Fruit fly (Drosophila melanogaster): Measurements from ENCODE around the gene eff.

The eff gene

dm6 chr3R:14728713-14729685, 12.1 kb downstream of the eff start:
- TF ChIP-seq CG11294 (GFP tag; IDR thresholded peaks at IDR 0.05) (0 out of 2 replicates have a peak, but pooled peaks have one; percentile 13), CG15336 (GFP tag; IDR thresholded peaks at IDR 0.05) (peak; percentile 86), fd59A (GFP tag; optimal IDR thresholded peaks at IDR 0.05) (no peak), Met (GFP tag; optimal IDR thresholded peaks at IDR 0.05) (peak; percentile 59), ss (GFP tag; optimal IDR thresholded peaks at IDR 0.05) (no peak), CG10669 (GFP tag; optimal IDR thresholded peaks at IDR 0.05) (peak; percentile 39), net (GFP tag; optimal IDR thresholded peaks at IDR 0.05) (peak; percentile 45), Hr38 (GFP tag; optimal IDR thresholded peaks at IDR 0.05) (no peak), dac (GFP tag; optimal IDR thresholded peaks at IDR 0.05) (no peak), CG4318 (GFP tag; optimal IDR thresholded peaks at IDR 0.05) (peak; percentile 31), acj6 (GFP tag; optimal IDR thresholded peaks at IDR 0.05) (peak; percentile 62), CG3032 (tag; optimal IDR thresholded peaks at IDR 0.05) (peak; percentile 54), dsx (GFP tag; optimal IDR thresholded peaks at IDR 0.05; ENCODE audit: poor library complexity, severe bottlenecking) (no peak), pdm3 (GFP tag; optimal IDR thresholded peaks at IDR 0.05) (peak; percentile 32), fkh (GFP tag; optimal IDR thresholded peaks at IDR 0.05) (no peak), eg (GFP tag; IDR thresholded peaks at IDR 0.05) (peak; percentile 79), CG34406 (GFP tag; optimal IDR thresholded peaks at IDR 0.05) (peak; percentile 79), cyc (GFP tag; optimal IDR thresholded peaks at IDR 0.05) (peak; percentile 63), CG6854 (GFP tag; optimal IDR thresholded peaks at IDR 0.05) (peak; percentile 34), CG16779 (tag; optimal IDR thresholded peaks at IDR 0.05) (no peak), OdsH (GFP tag; optimal IDR thresholded peaks at IDR 0.05) (peak; percentile 69), CG6808 (GFP tag; optimal IDR thresholded peaks at IDR 0.05) (peak; percentile 26), esn (GFP tag; optimal IDR thresholded peaks at IDR 0.05) (peak; percentile 71), lz (GFP tag; optimal IDR thresholded peaks at IDR 0.05) (peak; percentile 37), Ets96B (tag; optimal IDR thresholded peaks at IDR 0.05) (peak; percentile 9), CG1621 (tag; optimal IDR thresholded peaks at IDR 0.05) (no peak), Eip78C (GFP tag) (peak; percentile 90), Lpt (GFP tag; optimal IDR thresholded peaks at IDR 0.05) (peak; percentile 50), CG11902 (GFP tag; optimal IDR thresholded peaks at IDR 0.05) (peak; percentile 42), CG6792 (GFP tag; optimal IDR thresholded peaks at IDR 0.05) (peak; percentile 68), CG6163 (GFP tag; IDR thresholded peaks at IDR 0.05) (peak; percentile 78), Gug (GFP tag; IDR thresholded peaks at IDR 0.05) (peak; percentile 57), Hr39 (GFP tag; optimal IDR thresholded peaks at IDR 0.05) (no peak), spab (GFP tag; optimal IDR thresholded peaks at IDR 0.05) (peak; percentile 22), CG9139 (GFP tag; optimal IDR thresholded peaks at IDR 0.05) (no peak), Blimp-1 (GFP tag; optimal IDR thresholded peaks at IDR 0.05) (peak; percentile 55), topi (GFP tag; optimal IDR thresholded peaks at IDR 0.05) (peak; percentile 68), Eip93F (GFP tag; optimal IDR thresholded peaks at IDR 0.05) (no peak), CG10631 (GFP tag; optimal IDR thresholded peaks at IDR 0.05) (peak; percentile 40), CG8119 (GFP tag; IDR thresholded peaks at IDR 0.05) (peak; percentile 73), Sox15 (GFP tag; optimal IDR thresholded peaks at IDR 0.05) (peak; percentile 23), salr (GFP tag; optimal IDR thresholded peaks at IDR 0.05) (peak in 1 of 2 experiments; percentile 58), CG6276 (GFP tag; optimal IDR thresholded peaks at IDR 0.05) (peak; percentile 66), fd85E (GFP tag; optimal IDR thresholded peaks at IDR 0.05) (no peak), Ets21C (GFP tag; optimal IDR thresholded peaks at IDR 0.05) (no peak), CG8632 (GFP tag; optimal IDR thresholded peaks at IDR 0.05) (peak; percentile 81), CG8319 (GFP tag; optimal IDR thresholded peaks at IDR 0.05) (peak; percentile 41), CG3919 (GFP tag; optimal IDR thresholded peaks at IDR 0.05) (peak; percentile 84), CG11762 (GFP tag; optimal IDR thresholded peaks at IDR 0.05; ENCODE audit: insufficient read depth) (peak; percentile 62)
